Fruit fly (Drosophila melanogaster) whole organism, embryonic: ENCODE results near the gene Hpr1.

Experiments
- ATbp ChIP-seq: fragments of 200-800 bp; sonication (Bioruptor generic); optimal IDR thresholded peaks from 2 replicates; lab custom pipeline; 2017; ENCODE audit warnings: missing biosample characterization, mild to moderate bottlenecking, missing genetic modification characterization, missing genetic modification reagents
- Atf-2 ChIP-seq: fragments of 200-800 bp; sonication (Bioruptor generic); optimal IDR thresholded peaks from 2 replicates; lab custom pipeline; 2016; ENCODE audit warnings: missing biosample characterization, missing genetic modification characterization
- CG11560 ChIP-seq: fragments of 200-800 bp; sonication (Bioruptor generic); IDR thresholded peaks from 3 replicates; pipeline ENCODE4 v1.3.6; 2022; ENCODE audit warnings: missing biosample characterization, missing genetic modification characterization
- CG12236 ChIP-seq: fragments of 200-800 bp; sonication (Bioruptor generic); optimal IDR thresholded peaks from 2 replicates; lab custom pipeline; 2016; ENCODE audit warnings: missing biosample characterization, missing genetic modification characterization
- CG12744 ChIP-seq: fragments of 200-800 bp; sonication (Bioruptor generic); optimal IDR thresholded peaks from 2 replicates; lab custom pipeline; 2016; ENCODE audit warnings: missing biosample characterization, missing genetic modification characterization
- CG1603 ChIP-seq: fragments of 200-800 bp; sonication (Bioruptor generic); optimal IDR thresholded peaks from 2 replicates; lab custom pipeline; 2019; ENCODE audit warnings: missing biosample characterization, mild to moderate bottlenecking, missing genetic modification characterization, moderate library complexity
- CG16813 ChIP-seq: fragments of 200-800 bp; sonication (Bioruptor generic); IDR thresholded peaks from 3 replicates; pipeline ENCODE4 v1.3.6; 2022; ENCODE audit warnings: missing biosample characterization, missing genetic modification characterization; ENCODE audit not compliant: partially characterized antibody
- CG17912 ChIP-seq: fragments of 200-800 bp; sonication (Bioruptor generic); optimal IDR thresholded peaks from 2 replicates; lab custom pipeline; 2018; ENCODE audit warnings: missing biosample characterization, mild to moderate bottlenecking, missing genetic modification characterization
- CG2120 ChIP-seq: fragments of 200-800 bp; sonication (Bioruptor generic); optimal IDR thresholded peaks from 3 replicates; lab custom pipeline; 2016; ENCODE audit warnings: missing biosample characterization, missing genetic modification characterization
- CG30020 ChIP-seq: fragments of 200-800 bp; optimal IDR thresholded peaks from 2 replicates; lab custom pipeline; 2019; ENCODE audit warnings: missing biosample characterization, mild to moderate bottlenecking, missing genetic modification characterization, moderate library complexity
- CG3065 ChIP-seq: fragments of 200-800 bp; sonication (Bioruptor generic); optimal IDR thresholded peaks from 2 replicates; lab custom pipeline; 2016; ENCODE audit warnings: missing biosample characterization, missing genetic modification characterization
- CG31441 ChIP-seq: fragments of 200-800 bp; sonication (Bioruptor generic); IDR thresholded peaks from 2 replicates; pipeline ENCODE4 v1.3.6; 2022; ENCODE audit warnings: missing biosample characterization, missing genetic modification characterization
- CG33213 ChIP-seq: fragments of 200-800 bp; sonication (Bioruptor generic); optimal IDR thresholded peaks from 3 replicates; lab custom pipeline; 2016; ENCODE audit warnings: missing biosample characterization, missing genetic modification characterization
- CG4707 ChIP-seq: fragments of 200-800 bp; sonication (Bioruptor generic); optimal IDR thresholded peaks from 2 replicates; lab custom pipeline; 2018; ENCODE audit warnings: missing biosample characterization, mild to moderate bottlenecking, missing genetic modification characterization, moderate library complexity
- CG5953 ChIP-seq: fragments of 200-800 bp; sonication (Bioruptor generic); IDR thresholded peaks from 2 replicates; pipeline ENCODE4 v1.3.6; 2022; ENCODE audit warnings: missing biosample characterization, missing genetic modification characterization
- CG7839 ChIP-seq: fragments of 200-800 bp; sonication (Bioruptor generic); optimal IDR thresholded peaks from 3 replicates; lab custom pipeline; 2018; ENCODE audit warnings: missing biosample characterization, mild to moderate bottlenecking, missing genetic modification characterization, moderate library complexity
- CG8290 ChIP-seq, 3 experiments: fragments of 200-800 bp; sonication (Bioruptor generic); optimal IDR thresholded peaks; 2 replicates each; lab custom pipeline; 2016 to 2019; ENCODE audit warnings: missing biosample characterization in 3 of 3, missing genetic modification characterization in 3 of 3, mild to moderate bottlenecking in 2 of 3, moderate library complexity in 1 of 3
- CG8765 ChIP-seq: fragments of 200-800 bp; sonication (Bioruptor generic); IDR thresholded peaks from 2 replicates; pipeline ENCODE4 v1.3.6; 2022; ENCODE audit warnings: missing biosample characterization, missing genetic modification characterization
- CG8924 ChIP-seq: fragments of 200-800 bp; optimal IDR thresholded peaks from 3 replicates; lab custom pipeline; 2019; ENCODE audit warnings: missing biosample characterization, mild to moderate bottlenecking, missing genetic modification characterization, moderate library complexity
- Chrac-16 ChIP-seq: fragments of 200-800 bp; sonication (Bioruptor generic); optimal IDR thresholded peaks from 3 replicates; lab custom pipeline; 2016; ENCODE audit warnings: missing biosample characterization, missing genetic modification characterization
- CkIIα-i1 ChIP-seq: fragments of 200-800 bp; sonication (Bioruptor generic); IDR thresholded peaks from 2 replicates; pipeline ENCODE4 v1.3.6; 2022; ENCODE audit warnings: missing biosample characterization, missing genetic modification characterization
- Dll ChIP-seq: fragments of 200-800 bp; sonication (Bioruptor generic); IDR thresholded peaks from 4 replicates; pipeline ENCODE4 v1.3.6; 2022; ENCODE audit warnings: missing biosample characterization, missing genetic modification characterization; ENCODE audit not compliant: partially characterized antibody
- Fer3 ChIP-seq: fragments of 200-800 bp; sonication (Bioruptor generic); optimal IDR thresholded peaks from 2 replicates; lab custom pipeline; 2018; ENCODE audit warnings: missing biosample characterization, mild to moderate bottlenecking, missing genetic modification characterization, moderate library complexity
- HLHmδ ChIP-seq: fragments of 200-800 bp; sonication (Bioruptor generic); optimal IDR thresholded peaks from 2 replicates; lab custom pipeline; 2018; ENCODE audit warnings: missing biosample characterization, mild to moderate bottlenecking, missing genetic modification characterization, moderate library complexity
- NC2α ChIP-seq: fragments of 200-800 bp; sonication (Bioruptor generic); optimal IDR thresholded peaks from 2 replicates; lab custom pipeline; 2016; ENCODE audit warnings: missing biosample characterization, missing genetic modification characterization
- Nf-YA ChIP-seq: fragments of 200-800 bp; sonication (Bioruptor generic); IDR thresholded peaks from 2 replicates; pipeline ENCODE4 v1.3.6; 2022; ENCODE audit warnings: missing biosample characterization, missing genetic modification characterization
- Nf-YB ChIP-seq: fragments of 200-800 bp; sonication (Bioruptor generic); optimal IDR thresholded peaks from 3 replicates; lab custom pipeline; 2019; ENCODE audit warnings: missing biosample characterization, mild to moderate bottlenecking, missing genetic modification characterization, moderate library complexity
- Sox100B ChIP-seq: fragments of 200-800 bp; sonication (Bioruptor generic); optimal IDR thresholded peaks from 3 replicates; lab custom pipeline; 2018; ENCODE audit warnings: missing biosample characterization, mild to moderate bottlenecking, missing genetic modification characterization
- ab ChIP-seq: fragments of 200-800 bp; sonication (Bioruptor generic); optimal IDR thresholded peaks from 2 replicates; lab custom pipeline; 2016; ENCODE audit warnings: missing biosample characterization, missing genetic modification characterization
- ac ChIP-seq: fragments of 200-800 bp; sonication (Bioruptor generic); optimal IDR thresholded peaks from 3 replicates; lab custom pipeline; 2017; ENCODE audit warnings: missing biosample characterization, mild to moderate bottlenecking, missing genetic modification characterization
- amos ChIP-seq: fragments of 200-800 bp; sonication (Bioruptor generic); IDR thresholded peaks from 2 replicates; pipeline ENCODE4 v1.3.6; 2022; ENCODE audit warnings: missing biosample characterization, missing genetic modification characterization; ENCODE audit not compliant: partially characterized antibody
- ato ChIP-seq: fragments of 200-800 bp; sonication (Bioruptor generic); IDR thresholded peaks from 2 replicates; pipeline ENCODE4 v1.3.6; 2022; ENCODE audit warnings: missing biosample characterization, missing genetic modification characterization; ENCODE audit not compliant: partially characterized antibody
- dimm ChIP-seq: fragments of 200-800 bp; sonication (Bioruptor generic); IDR thresholded peaks from 2 replicates; pipeline ENCODE4 v1.3.6; 2022; ENCODE audit warnings: missing biosample characterization, missing genetic modification characterization
- emc ChIP-seq: fragments of 200-800 bp; sonication (Bioruptor generic); optimal IDR thresholded peaks from 2 replicates; lab custom pipeline; 2016; ENCODE audit warnings: missing biosample characterization, missing genetic modification characterization
- esg ChIP-seq: fragments of 200-800 bp; sonication (Bioruptor generic); conservative IDR thresholded peaks from 2 replicates; pipeline ENCODE4 v1.3.6; 2022; ENCODE audit warnings: missing biosample characterization, missing genetic modification characterization
- fd3F ChIP-seq: fragments of 200-800 bp; sonication (Bioruptor generic); optimal IDR thresholded peaks from 2 replicates; lab custom pipeline; 2018; ENCODE audit warnings: missing biosample characterization, mild to moderate bottlenecking, missing genetic modification characterization, moderate library complexity
- gem ChIP-seq: fragments of 200-800 bp; sonication (Bioruptor generic); optimal IDR thresholded peaks from 2 replicates; lab custom pipeline; 2019; ENCODE audit warnings: missing biosample characterization, mild to moderate bottlenecking, missing genetic modification characterization, moderate library complexity
- grau ChIP-seq: fragments of 200-800 bp; optimal IDR thresholded peaks from 3 replicates; lab custom pipeline; 2019; ENCODE audit warnings: missing biosample characterization, mild to moderate bottlenecking, missing genetic modification characterization, moderate library complexity
- hb ChIP-seq: fragments of 200-800 bp; sonication (Bioruptor generic); IDR thresholded peaks from 3 replicates; pipeline ENCODE4 v1.3.6; 2022; ENCODE audit warnings: missing biosample characterization, missing genetic modification characterization; ENCODE audit not compliant: partially characterized antibody
- lola ChIP-seq, 3 experiments: fragments of >200 bp in 2 of 3; fragments of 200-800 bp in 1 of 3; sonication (Bioruptor generic) in 1 of 3; optimal IDR thresholded peaks; 2 replicates each; lab custom pipeline; 2017 to 2019; ENCODE audit warnings: missing biosample characterization in 3 of 3, missing genetic modification characterization in 3 of 3, mild to moderate bottlenecking in 1 of 3, moderate library complexity in 1 of 3
- rib ChIP-seq: fragments of 200-800 bp; sonication (Bioruptor generic); IDR thresholded peaks from 2 replicates; pipeline ENCODE4 v1.3.6; 2022; ENCODE audit warnings: missing biosample characterization, missing genetic modification characterization
- row ChIP-seq: fragments of 200-800 bp; sonication (Bioruptor generic); IDR thresholded peaks from 3 replicates; pipeline ENCODE4 v1.3.6; 2022; ENCODE audit warnings: missing biosample characterization, missing genetic modification characterization
- sc ChIP-seq, 3 experiments: fragments of >200 bp in 2 of 3; fragments of 200-800 bp in 1 of 3; sonication (Bioruptor generic) in 1 of 3; optimal IDR thresholded peaks; 2 replicates in 2 of 3; 3 replicates in 1 of 3; lab custom pipeline; 2017; ENCODE audit warnings: mild to moderate bottlenecking in 1 of 3, missing biosample characterization in 1 of 3, missing genetic modification characterization in 1 of 3, missing genetic modification reagents in 1 of 3
- so ChIP-seq: fragments of 200-800 bp; sonication (Bioruptor generic); IDR thresholded peaks from 3 replicates; pipeline ENCODE4 v1.3.6; 2022; ENCODE audit warnings: missing biosample characterization, missing genetic modification characterization
- ssp ChIP-seq: fragments of 200-800 bp; sonication (Bioruptor generic); IDR thresholded peaks from 2 replicates; pipeline ENCODE4 v1.3.6; 2022; ENCODE audit warnings: missing biosample characterization, missing genetic modification characterization
- tap ChIP-seq: fragments of 200-800 bp; optimal IDR thresholded peaks from 3 replicates; lab custom pipeline; 2019; ENCODE audit warnings: missing biosample characterization, mild to moderate bottlenecking, missing genetic modification characterization, moderate library complexity
- tup ChIP-seq: fragments of 200-800 bp; sonication (Bioruptor generic); optimal IDR thresholded peaks from 2 replicates; lab custom pipeline; 2016; ENCODE audit warnings: missing biosample characterization, mild to moderate bottlenecking, missing genetic modification characterization, moderate library complexity
- unpg ChIP-seq: fragments of 200-800 bp; sonication (Bioruptor generic); optimal IDR thresholded peaks from 3 replicates; lab custom pipeline; 2018; ENCODE audit warnings: missing biosample characterization, mild to moderate bottlenecking, missing genetic modification characterization, moderate library complexity
- vnd ChIP-seq: fragments of 200-800 bp; sonication (Bioruptor generic); IDR thresholded peaks from 3 replicates; pipeline ENCODE4 v1.3.6; 2022; ENCODE audit warnings: missing biosample characterization, missing genetic modification characterization; ENCODE audit not compliant: partially characterized antibody

Hpr1 gene

DNA sequence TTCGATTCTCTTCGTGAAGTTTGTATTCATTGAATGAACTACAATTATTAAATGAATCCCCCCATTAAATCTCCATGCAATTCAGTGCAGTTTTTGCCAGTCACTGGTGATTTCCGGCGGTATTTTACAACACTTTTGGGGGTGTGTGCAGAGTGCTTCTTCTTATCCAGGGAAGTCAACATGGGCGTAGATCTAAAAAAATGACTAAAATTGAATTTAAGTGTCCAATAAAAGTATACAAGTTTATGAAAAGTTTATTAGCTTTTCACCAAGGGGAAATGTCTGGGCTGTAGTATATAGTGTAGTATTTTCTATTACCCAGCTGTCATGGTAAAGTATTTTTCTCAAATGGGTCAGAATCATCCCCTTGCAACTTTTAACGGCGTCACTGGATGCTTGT is 29.7 kb downstream of the Hpr1 start, which contains the start of gene Hpf1 (continued):
- peak; percentile 97 for TF ChIP-seq CG1603 (tag; lab: Kevin White, UChicago)
- TF ChIP-seq gem: peak; percentile 99
- peak; percentile 98 for TF ChIP-seq CG12744 (GFP tag; lab: Kevin White, UChicago)
- TF ChIP-seq CG8924 (tag; lab: Kevin White, UChicago): peak; percentile 98
- no peak for TF ChIP-seq ato (GFP tag; lab: Robert Waterston, UW)
- TF ChIP-seq Chrac-16 (GFP tag; lab: Kevin White, UChicago): peak; percentile 99
- peak; percentile 92 for TF ChIP-seq dimm (GFP tag; lab: Robert Waterston, UW)
- TF ChIP-seq Nf-YB (GFP tag; lab: Kevin White, UChicago): peak; percentile 88
- peak; percentile 98 for TF ChIP-seq CG33213 (GFP tag; lab: Kevin White, UChicago)
- no peak for TF ChIP-seq hb (GFP tag; lab: Robert Waterston, UW)
- peak; percentile 96 for TF ChIP-seq so (GFP tag; lab: Robert Waterston, UW)
- TF ChIP-seq CG2120 (GFP tag; lab: Kevin White, UChicago): peak; percentile 99
- peak in 1 of 3 experiments; percentile 96 for TF ChIP-seq lola (GFP tag; optimal IDR thresholded peaks at IDR 0.05; lab: Kevin White, UChicago)
- TF ChIP-seq row (GFP tag; lab: Robert Waterston, UW): peak; percentile 99
- TF ChIP-seq emc (GFP tag; lab: Kevin White, UChicago): peak; percentile 97
- TF ChIP-seq ac: peak; percentile 86
- peak; percentile 55; the same call in 3 of the 4 replicates for TF ChIP-seq Dll (GFP tag; lab: Robert Waterston, UW)
- peak; percentile 92 for TF ChIP-seq CG8290 (GFP tag; optimal IDR thresholded peaks at IDR 0.05; lab: Kevin White, UChicago)
- peak; percentile 82 to 98 for TF ChIP-seq CG8290 (tag; optimal IDR thresholded peaks at IDR 0.05; lab: Kevin White, UChicago)
- peak; percentile 93 for TF ChIP-seq CG5953 (GFP tag; lab: Robert Waterston, UW)
- TF ChIP-seq tap (tag; lab: Kevin White, UChicago): peak; percentile 97
- peak; percentile 81; the same call in 1 of the 2 replicates for TF ChIP-seq CkIIα-i1 (GFP tag; lab: Robert Waterston, UW)
- peak; percentile 98 for TF ChIP-seq grau (tag; lab: Kevin White, UChicago)
- TF ChIP-seq Sox100B (GFP tag; lab: Kevin White, UChicago): peak; percentile 96
- peak; percentile 85 for TF ChIP-seq CG4707
- TF ChIP-seq NC2α: peak; percentile 96
- TF ChIP-seq CG16813 (GFP tag; lab: Robert Waterston, UW): no peak
- TF ChIP-seq tup (GFP tag; lab: Kevin White, UChicago): peak; percentile 96
- no peak for TF ChIP-seq amos (GFP tag; lab: Robert Waterston, UW)
- no peak for TF ChIP-seq vnd (GFP tag; lab: Robert Waterston, UW)
- peak; percentile 98 for TF ChIP-seq CG31441 (GFP tag; lab: Robert Waterston, UW)
- peak; percentile 93 for TF ChIP-seq ssp (GFP tag; lab: Robert Waterston, UW)
- TF ChIP-seq CG17912 (GFP tag; lab: Kevin White, UChicago): peak; percentile 86
- peak; percentile 96 for TF ChIP-seq ab (GFP tag; lab: Kevin White, UChicago)
- peak; percentile 99 for TF ChIP-seq unpg (GFP tag; lab: Kevin White, UChicago)
- peak; percentile 99 for TF ChIP-seq fd3F (GFP tag; lab: Kevin White, UChicago)
- peak; percentile 98 for TF ChIP-seq Atf-2 (GFP tag; lab: Kevin White, UChicago)
- TF ChIP-seq Fer3 (tag; lab: Kevin White, UChicago): peak; percentile 98
- TF ChIP-seq HLHmδ: no peak
- peak; percentile 93 for TF ChIP-seq Nf-YA (GFP tag; lab: Robert Waterston, UW)
- no peak for TF ChIP-seq sc (optimal IDR thresholded peaks at IDR 0.05; lab: Kevin White, UChicago)
- peak; percentile 93 for TF ChIP-seq sc (GFP tag; optimal IDR thresholded peaks at IDR 0.05; lab: Kevin White, UChicago)
- TF ChIP-seq CG12236 (GFP tag; lab: Kevin White, UChicago): peak; percentile 98
- TF ChIP-seq CG30020 (tag; lab: Kevin White, UChicago): peak; percentile 85
- TF ChIP-seq rib: peak; percentile 97
- peak; percentile 99 for TF ChIP-seq CG7839 (tag; lab: Kevin White, UChicago)
- TF ChIP-seq CG8765 (GFP tag; lab: Robert Waterston, UW): peak; percentile 94
- TF ChIP-seq esg (GFP tag; lab: Robert Waterston, UW): peak; percentile 98
- peak; percentile 90 for TF ChIP-seq CG11560 (tag; lab: Robert Waterston, UW)
- peak; percentile 95 for TF ChIP-seq ATbp
- TF ChIP-seq CG3065 (GFP tag; lab: Kevin White, UChicago): peak; percentile 98
